Fruit fly (Drosophila melanogaster) whole organism, embryonic: ENCODE measurements around the gene CG44094.

Experiments
- B-H2 ChIP-seq: fragments of 200-800 bp; sonication (Bioruptor generic); optimal IDR thresholded peaks from 2 replicates; lab custom pipeline; 2018; ENCODE audit warnings: missing biosample characterization, mild to moderate bottlenecking, missing genetic modification characterization
- CG10147 ChIP-seq: fragments of 200-800 bp; sonication (Bioruptor generic); optimal IDR thresholded peaks from 2 replicates; lab custom pipeline; 2019; ENCODE audit warnings: missing biosample characterization, mild to moderate bottlenecking, missing genetic modification characterization, moderate library complexity
- CG10267 ChIP-seq: fragments of 200-800 bp; sonication (Bioruptor generic); optimal IDR thresholded peaks from 2 replicates; lab custom pipeline; 2018; ENCODE audit warnings: missing biosample characterization, mild to moderate bottlenecking, missing genetic modification characterization, moderate library complexity
- CG10979 ChIP-seq: fragments of 200-800 bp; sonication (Bioruptor generic); optimal IDR thresholded peaks from 2 replicates; lab custom pipeline; 2018; ENCODE audit warnings: missing biosample characterization, mild to moderate bottlenecking, missing genetic modification characterization, moderate library complexity
- CG11560 ChIP-seq: fragments of 200-800 bp; sonication (Bioruptor generic); IDR thresholded peaks from 3 replicates; pipeline ENCODE4 v1.3.6; 2022; ENCODE audit warnings: missing biosample characterization, missing genetic modification characterization
- CG12219 ChIP-seq: fragments of 200-800 bp; sonication (Bioruptor generic); optimal IDR thresholded peaks from 3 replicates; lab custom pipeline; 2018; ENCODE audit warnings: missing biosample characterization, mild to moderate bottlenecking, missing genetic modification characterization
- CG12236 ChIP-seq: fragments of 200-800 bp; sonication (Bioruptor generic); optimal IDR thresholded peaks from 2 replicates; lab custom pipeline; 2016; ENCODE audit warnings: missing biosample characterization, missing genetic modification characterization
- CG12299 ChIP-seq: fragments of 200-800 bp; sonication (Bioruptor generic); optimal IDR thresholded peaks from 2 replicates; lab custom pipeline; 2018; ENCODE audit warnings: missing biosample characterization, mild to moderate bottlenecking, missing genetic modification characterization
- CG17328 ChIP-seq: fragments of 200-800 bp; sonication (Bioruptor generic); IDR thresholded peaks from 2 replicates; pipeline ENCODE4 v1.3.6; 2022; ENCODE audit warnings: missing biosample characterization, missing genetic modification characterization
- CG17361 ChIP-seq: fragments of 200-800 bp; sonication (Bioruptor generic); IDR thresholded peaks from 3 replicates; pipeline ENCODE4 v1.3.6; 2022; ENCODE audit warnings: missing biosample characterization, missing genetic modification characterization
- CG18476 ChIP-seq: fragments of 200-800 bp; sonication (Bioruptor generic); optimal IDR thresholded peaks from 2 replicates; lab custom pipeline; 2016; ENCODE audit warnings: missing biosample characterization, mild to moderate bottlenecking, missing genetic modification characterization
- CG18764 ChIP-seq: fragments of 200-800 bp; sonication (Bioruptor generic); optimal IDR thresholded peaks from 3 replicates; lab custom pipeline; 2016; ENCODE audit warnings: missing biosample characterization, missing genetic modification characterization
- CG31441 ChIP-seq: fragments of 200-800 bp; sonication (Bioruptor generic); IDR thresholded peaks from 2 replicates; pipeline ENCODE4 v1.3.6; 2022; ENCODE audit warnings: missing biosample characterization, missing genetic modification characterization
- CG3163 ChIP-seq: fragments of 200-800 bp; sonication (Bioruptor generic); optimal IDR thresholded peaks from 3 replicates; lab custom pipeline; 2016; ENCODE audit warnings: missing biosample characterization, missing genetic modification characterization
- CG32532 ChIP-seq: fragments of 200-800 bp; sonication (Bioruptor generic); IDR thresholded peaks from 2 replicates; pipeline ENCODE4 v1.3.6; 2022; ENCODE audit warnings: missing biosample characterization, missing genetic modification characterization
- CG32767 ChIP-seq: fragments of 200-800 bp; sonication (Bioruptor generic); IDR thresholded peaks from 2 replicates; pipeline ENCODE4 v1.3.6; 2022; ENCODE audit warnings: missing biosample characterization, missing genetic modification characterization
- CG3847 ChIP-seq: fragments of 200-800 bp; sonication (Bioruptor generic); IDR thresholded peaks from 2 replicates; pipeline ENCODE4 v1.3.6; 2022; ENCODE audit warnings: missing biosample characterization, missing genetic modification characterization
- CG6813 ChIP-seq: fragments of 200-800 bp; sonication (Bioruptor generic); optimal IDR thresholded peaks from 2 replicates; lab custom pipeline; 2017; ENCODE audit warnings: missing biosample characterization, missing genetic modification characterization, mild to moderate bottlenecking, moderate library complexity, missing genetic modification reagents
- CG7928 ChIP-seq: fragments of 200-800 bp; sonication (Bioruptor generic); optimal IDR thresholded peaks from 2 replicates; lab custom pipeline; 2017; ENCODE audit warnings: missing biosample characterization, mild to moderate bottlenecking, missing genetic modification characterization
- CG8290 ChIP-seq, 3 experiments: fragments of 200-800 bp; sonication (Bioruptor generic); optimal IDR thresholded peaks; 2 replicates each; lab custom pipeline; 2016 to 2019; ENCODE audit warnings: missing biosample characterization in 3 of 3, missing genetic modification characterization in 3 of 3, mild to moderate bottlenecking in 2 of 3, moderate library complexity in 1 of 3
- CG8478 ChIP-seq: fragments of >200 bp; optimal IDR thresholded peaks from 2 replicates; lab custom pipeline; 2018
- CG9876 ChIP-seq: fragments of 200-800 bp; sonication (Bioruptor generic); optimal IDR thresholded peaks from 2 replicates; lab custom pipeline; 2016; ENCODE audit warnings: missing biosample characterization, missing genetic modification characterization
- CoRest ChIP-seq: fragments of 200-800 bp; sonication (Bioruptor generic); optimal IDR thresholded peaks from 3 replicates; lab custom pipeline; 2018; ENCODE audit warnings: missing biosample characterization, mild to moderate bottlenecking, missing genetic modification characterization, moderate library complexity
- Dek ChIP-seq: fragments of 200-800 bp; sonication (Bioruptor generic); optimal IDR thresholded peaks from 3 replicates; lab custom pipeline; 2019; ENCODE audit warnings: missing biosample characterization, mild to moderate bottlenecking, missing genetic modification characterization, moderate library complexity
- Ets65A ChIP-seq: fragments of 200-800 bp; sonication (Bioruptor generic); peaks from one replicate; lab custom pipeline; 2016; ENCODE audit warnings: missing biosample characterization, missing genetic modification characterization
- HmgZ ChIP-seq: fragments of 200-800 bp; sonication (Bioruptor generic); optimal IDR thresholded peaks from 2 replicates; lab custom pipeline; 2018; ENCODE audit warnings: missing biosample characterization, mild to moderate bottlenecking, missing genetic modification characterization
- Hmx ChIP-seq: fragments of 200-800 bp; sonication (Bioruptor generic); optimal IDR thresholded peaks from 2 replicates; lab custom pipeline; 2016; ENCODE audit warnings: missing biosample characterization, missing genetic modification characterization
- Lhr ChIP-seq: fragments of 200-800 bp; sonication (Bioruptor generic); optimal IDR thresholded peaks from 3 replicates; lab custom pipeline; 2017; ENCODE audit warnings: mild to moderate bottlenecking, missing biosample characterization, missing genetic modification reagents, missing genetic modification characterization
- Ravus ChIP-seq: fragments of 200-800 bp; sonication (Bioruptor generic); IDR thresholded peaks from 2 replicates; pipeline ENCODE4 v1.3.6; 2022; ENCODE audit warnings: missing biosample characterization, missing genetic modification characterization
- Rfx ChIP-seq: fragments of 200-800 bp; sonication (Bioruptor generic); IDR thresholded peaks from 2 replicates; pipeline ENCODE4 v1.3.6; 2022; ENCODE audit warnings: missing biosample characterization, missing genetic modification characterization
- Scr ChIP-seq: fragments of 200-800 bp; sonication (Bioruptor generic); IDR thresholded peaks from 2 replicates; pipeline ENCODE4 v1.3.6; 2022; ENCODE audit warnings: missing biosample characterization, missing genetic modification characterization; ENCODE audit not compliant: partially characterized antibody
- bab2 ChIP-seq: fragments of 200-800 bp; sonication (Bioruptor generic); optimal IDR thresholded peaks from 2 replicates; lab custom pipeline; 2016; ENCODE audit warnings: missing biosample characterization, missing genetic modification characterization
- dan ChIP-seq: fragments of 200-800 bp; sonication (Bioruptor generic); IDR thresholded peaks from 2 replicates; pipeline ENCODE4 v1.3.6; 2022; ENCODE audit warnings: missing biosample characterization, missing genetic modification characterization
- ewg ChIP-seq: fragments of 200-800 bp; sonication (Bioruptor generic); optimal IDR thresholded peaks from 3 replicates; lab custom pipeline; 2017; ENCODE audit warnings: mild to moderate bottlenecking, missing biosample characterization, missing genetic modification reagents, missing genetic modification characterization
- fd102C ChIP-seq: fragments of 200-800 bp; sonication (Bioruptor generic); optimal IDR thresholded peaks from 2 replicates; lab custom pipeline; 2018; ENCODE audit warnings: missing biosample characterization, mild to moderate bottlenecking, missing genetic modification characterization, moderate library complexity
- fd3F ChIP-seq: fragments of 200-800 bp; sonication (Bioruptor generic); optimal IDR thresholded peaks from 2 replicates; lab custom pipeline; 2018; ENCODE audit warnings: missing biosample characterization, mild to moderate bottlenecking, missing genetic modification characterization, moderate library complexity
- gce ChIP-seq: fragments of 200-800 bp; sonication (Bioruptor generic); IDR thresholded peaks from 3 replicates; pipeline ENCODE4 v1.3.6; 2022; ENCODE audit warnings: missing biosample characterization, missing genetic modification characterization
- gem ChIP-seq: fragments of 200-800 bp; sonication (Bioruptor generic); optimal IDR thresholded peaks from 2 replicates; lab custom pipeline; 2019; ENCODE audit warnings: missing biosample characterization, mild to moderate bottlenecking, missing genetic modification characterization, moderate library complexity
- grau ChIP-seq: fragments of 200-800 bp; optimal IDR thresholded peaks from 3 replicates; lab custom pipeline; 2019; ENCODE audit warnings: missing biosample characterization, mild to moderate bottlenecking, missing genetic modification characterization, moderate library complexity
- gt ChIP-seq: fragments of 200-800 bp; sonication (Bioruptor generic); IDR thresholded peaks from 2 replicates; pipeline ENCODE4 v1.3.6; 2022; ENCODE audit warnings: missing biosample characterization, missing genetic modification characterization
- her ChIP-seq: fragments of 200-800 bp; sonication (Bioruptor generic); optimal IDR thresholded peaks from 2 replicates; lab custom pipeline; 2016; ENCODE audit warnings: missing biosample characterization, missing genetic modification characterization
- ken ChIP-seq: fragments of 200-800 bp; sonication (Bioruptor generic); IDR thresholded peaks from 3 replicates; pipeline ENCODE4 v1.3.6; 2022; ENCODE audit warnings: missing biosample characterization, missing genetic modification characterization
- nau ChIP-seq: fragments of 200-800 bp; sonication (Bioruptor generic); optimal IDR thresholded peaks from 3 replicates; lab custom pipeline; 2017; ENCODE audit warnings: missing biosample characterization, mild to moderate bottlenecking, missing genetic modification characterization, missing genetic modification reagents
- org-1 ChIP-seq: fragments of 200-800 bp; sonication (Bioruptor generic); optimal IDR thresholded peaks from 2 replicates; lab custom pipeline; 2017; ENCODE audit warnings: missing biosample characterization, missing genetic modification characterization
- pnt ChIP-seq: fragments of 200-800 bp; sonication (Bioruptor generic); optimal IDR thresholded peaks from 3 replicates; lab custom pipeline; 2016; ENCODE audit warnings: missing biosample characterization, missing genetic modification characterization
- ttk ChIP-seq: fragments of 200-800 bp; sonication (Bioruptor generic); IDR thresholded peaks from 2 replicates; pipeline ENCODE4 v2.1.2; 2022; ENCODE audit warnings: missing biosample characterization, missing genetic modification characterization
- vnd ChIP-seq: fragments of 200-800 bp; sonication (Bioruptor generic); IDR thresholded peaks from 3 replicates; pipeline ENCODE4 v1.3.6; 2022; ENCODE audit warnings: missing biosample characterization, missing genetic modification characterization; ENCODE audit not compliant: partially characterized antibody
- yki ChIP-seq: fragments of >200 bp; optimal IDR thresholded peaks from 3 replicates; lab custom pipeline; 2018
- zf30C ChIP-seq: fragments of 200-800 bp; sonication (Bioruptor generic); optimal IDR thresholded peaks from 3 replicates; lab custom pipeline; 2018; ENCODE audit warnings: missing biosample characterization, mild to moderate bottlenecking, missing genetic modification characterization
- zfh2 ChIP-seq: fragments of 200-800 bp; sonication (Bioruptor generic); optimal IDR thresholded peaks from 2 replicates; lab custom pipeline; 2016; ENCODE audit warnings: missing biosample characterization, missing genetic modification characterization

Gene CG44094

dm6 chr3R:14569411-14570107, 6.9 kb downstream of the CG44094 start, which contains the start of gene Cys (continued):
- TF ChIP-seq CG3163 (GFP tag; lab: Kevin White, UChicago) (no peak), CG10147 (GFP tag; lab: Kevin White, UChicago) (no peak), Dek (tag; lab: Kevin White, UChicago) (no peak), gce (GFP tag; lab: Robert Waterston, UW) (no peak), zf30C (GFP tag; lab: Kevin White, UChicago) (no peak), Hmx (no peak), yki (no peak), CG6813 (GFP tag; lab: Kevin White, UChicago) (peak; percentile 27), B-H2 (peak; percentile 30), Rfx (GFP tag; lab: Robert Waterston, UW) (peak; percentile 39; the same call in 1 of the 2 replicates), fd3F (GFP tag; lab: Kevin White, UChicago) (no peak), vnd (GFP tag; lab: Robert Waterston, UW) (no peak), CG18764 (GFP tag; lab: Kevin White, UChicago) (no peak), CG8478 (lab: Kevin White, UChicago) (no peak), Lhr (no peak), CG11560 (no peak), CG7928 (no peak), her (GFP tag; lab: Kevin White, UChicago) (peak; percentile 13), CG12219 (GFP tag; lab: Kevin White, UChicago) (no peak), CG9876 (no peak), fd102C (GFP tag; lab: Kevin White, UChicago) (no peak), CoRest (tag; lab: Kevin White, UChicago) (peak; percentile 37), CG10979 (no peak), gt (GFP tag; lab: Robert Waterston, UW) (no peak), Ets65A (GFP tag; lab: Kevin White, UChicago) (peak; percentile 18), CG3847 (GFP tag; lab: Robert Waterston, UW) (peak; percentile 16; the same call in 1 of the 2 replicates), Scr (GFP tag; lab: Robert Waterston, UW) (peak; percentile 9; the same call in 1 of the 2 replicates), ttk (GFP tag; lab: Robert Waterston, UW) (no peak), CG8290 (GFP tag; optimal IDR thresholded peaks at IDR 0.05; lab: Kevin White, UChicago) (no peak), CG8290 (tag; optimal IDR thresholded peaks at IDR 0.05; lab: Kevin White, UChicago) (peak in 1 of 2 experiments; percentile 64), CG12299 (tag; lab: Kevin White, UChicago) (no peak), pnt (GFP tag; lab: Kevin White, UChicago) (no peak), CG17361 (GFP tag; lab: Robert Waterston, UW) (peak; percentile 38; the same call in 2 of the 3 replicates), dan (no peak), CG32767 (GFP tag; lab: Robert Waterston, UW) (0 out of 2 replicates have a peak, but pooled peaks have one; percentile 15), CG31441 (no peak), gem (peak; percentile 52), bab2 (GFP tag; lab: Kevin White, UChicago) (no peak), CG17328 (peak; percentile 36; the same call in 1 of the 2 replicates), org-1 (no peak), CG18476 (no peak), grau (tag; lab: Kevin White, UChicago) (peak; percentile 27), ewg (GFP tag; lab: Kevin White, UChicago) (no peak), HmgZ (no peak), zfh2 (GFP tag; lab: Kevin White, UChicago) (no peak), ken (GFP tag; lab: Robert Waterston, UW) (no peak), CG32532 (GFP tag; lab: Robert Waterston, UW) (peak; percentile 47; the same call in 1 of the 2 replicates), Ravus (GFP tag; lab: Robert Waterston, UW) (no peak), nau (GFP tag; lab: Kevin White, UChicago) (no peak), CG10267 (tag; lab: Kevin White, UChicago) (no peak), CG12236 (no peak)
